Worm (Caenorhabditis elegans) whole organism, early embryonic: ENCODE results near the gene swm-1.

Experiments used
- B0310.2 ChIP-seq: sonication (generic microtip); optimal IDR thresholded peaks from 2 replicates; lab custom pipeline; 2016; ENCODE audit warnings: mild to moderate bottlenecking, missing genetic modification characterization, missing compliant biosample characterization
- aly-1 ChIP-seq: sonication (generic microtip); optimal IDR thresholded peaks from 2 replicates; lab custom pipeline; 2016; ENCODE audit warnings: missing genetic modification characterization, missing compliant biosample characterization
- ama-1 ChIP-seq: fragments of 150-350 bp; optimal IDR thresholded peaks from 2 replicates; lab custom pipeline; 2014
- ceh-13 ChIP-seq: fragments of 200-800 bp; sonication (Bioruptor generic); optimal IDR thresholded peaks from 2 replicates; lab custom pipeline; 2018; ENCODE audit warnings: mild to moderate bottlenecking, missing genetic modification characterization, missing compliant biosample characterization
- ceh-36 ChIP-seq: sonication (generic microtip); optimal IDR thresholded peaks from 2 replicates; lab custom pipeline; 2016; ENCODE audit warnings: missing genetic modification characterization, inconsistent platforms, missing compliant biosample characterization
- flt-1 ChIP-seq: fragments of 200-800 bp; sonication (Bioruptor generic); IDR thresholded peaks from 2 replicates; pipeline ENCODE4 v1.3.6; 2022; ENCODE audit warnings: missing genetic modification characterization, missing compliant biosample characterization
- hmbx-1 ChIP-seq: sonication (generic microtip); optimal IDR thresholded peaks from 2 replicates; lab custom pipeline; 2016; ENCODE audit warnings: mild to moderate bottlenecking, missing genetic modification characterization, missing compliant biosample characterization
- sea-1 ChIP-seq: fragments of 200-800 bp; sonication (Bioruptor generic); conservative IDR thresholded peaks from 2 replicates; pipeline ENCODE4 v1.3.6; 2022; ENCODE audit warnings: missing genetic modification characterization, missing compliant biosample characterization
- tbx-11 ChIP-seq: fragments of 200-800 bp; sonication (Bioruptor generic); IDR thresholded peaks from 2 replicates; pipeline ENCODE4 v1.3.6; 2022; ENCODE audit warnings: missing genetic modification characterization, missing compliant biosample characterization
- tra-4 ChIP-seq: sonication (generic microtip); optimal IDR thresholded peaks from 2 replicates; lab custom pipeline; 2017; ENCODE audit warnings: missing genetic modification characterization, missing compliant biosample characterization

ce11 chrV:9053969-9054368 lies 702 bp downstream of the swm-1 start, which contains the start of gene C25E10.8:
- TF ChIP-seq ceh-36 (tag; lab: Kevin White, UChicago) (no peak), ama-1 (lab: Kevin White, UChicago) (no peak), flt-1 (GFP tag; lab: Robert Waterston, UW) (no peak), B0310.2 (no peak), ceh-13 (GFP tag; lab: Kevin White, UChicago) (no peak), tra-4 (tag; lab: Kevin White, UChicago) (no peak), hmbx-1 (tag; lab: Kevin White, UChicago) (no peak), sea-1 (no peak), aly-1 (tag; lab: Kevin White, UChicago) (no peak), tbx-11 (no peak)
